Worm (Caenorhabditis elegans): ENCODE results near the gene Y67A10A.7.

DNA sequence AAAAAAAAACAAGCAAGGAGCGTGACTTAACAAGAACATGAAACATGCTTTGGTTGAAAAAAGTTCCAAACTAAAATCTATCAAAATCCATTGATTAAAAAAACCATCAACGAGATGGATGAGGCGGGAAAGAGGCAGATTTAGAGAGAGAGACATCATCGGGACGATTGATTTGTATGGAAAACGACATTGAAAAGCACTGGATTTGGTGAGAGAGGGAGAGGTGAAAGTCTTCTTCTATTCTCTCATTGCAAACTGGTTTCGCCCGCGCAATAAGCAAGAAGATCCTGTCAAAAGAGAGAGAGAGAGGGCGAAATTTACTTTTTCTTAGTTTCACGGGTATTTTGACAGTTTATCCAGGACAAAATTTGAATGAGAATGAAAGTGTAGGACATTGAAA is 11.2 kb downstream of the Y67A10A.7 start:
- no peak for TF ChIP-seq ama-1 (optimal IDR thresholded peaks at IDR 0.05)
- no peak for TF ChIP-seq tra-4 (tag; optimal IDR thresholded peaks at IDR 0.05)
- no peak for TF ChIP-seq aly-1 (tag; optimal IDR thresholded peaks at IDR 0.05)
- no peak for TF ChIP-seq ets-7 (tag; optimal IDR thresholded peaks at IDR 0.05)
